Fruit fly (Drosophila melanogaster) whole organism, embryonic: ENCODE results near the gene CG14102.
A peak's percentile ranks its signal among the peaks of the same experiment; 100 is the strongest.

ENCODE experiments used
- BEAF-32 ChIP-seq: fragments of 200-800 bp; sonication (Bioruptor generic); optimal IDR thresholded peaks from 3 replicates; lab custom pipeline; 2017; ENCODE audit warnings: missing biosample characterization, missing genetic modification characterization, mild to moderate bottlenecking, moderate library complexity, missing genetic modification reagents
- Bgb ChIP-seq: fragments of 200-800 bp; sonication (Bioruptor generic); IDR thresholded peaks from 2 replicates; pipeline ENCODE4 v1.3.6; 2022; ENCODE audit warnings: missing biosample characterization, missing genetic modification characterization; ENCODE audit not compliant: partially characterized antibody
- CG16863 ChIP-seq: fragments of 200-800 bp; sonication (Bioruptor generic); optimal IDR thresholded peaks from 3 replicates; lab custom pipeline; 2016; ENCODE audit warnings: missing biosample characterization, missing genetic modification characterization
- CG30020 ChIP-seq: fragments of 200-800 bp; optimal IDR thresholded peaks from 2 replicates; lab custom pipeline; 2019; ENCODE audit warnings: missing biosample characterization, mild to moderate bottlenecking, missing genetic modification characterization, moderate library complexity
- CG30431 ChIP-seq: fragments of 200-800 bp; sonication (Bioruptor generic); optimal IDR thresholded peaks from 2 replicates; lab custom pipeline; 2017; ENCODE audit warnings: missing biosample characterization, missing genetic modification characterization
- CG34422 ChIP-seq: fragments of 200-800 bp; sonication (Bioruptor generic); IDR thresholded peaks from 3 replicates; pipeline ENCODE4 v1.3.6; 2022; ENCODE audit warnings: missing biosample characterization, missing genetic modification characterization
- CG3838 ChIP-seq: fragments of 200-800 bp; sonication (Bioruptor generic); optimal IDR thresholded peaks from 3 replicates; lab custom pipeline; 2016; ENCODE audit warnings: missing biosample characterization, missing genetic modification characterization
- CG3847 ChIP-seq: fragments of 200-800 bp; sonication (Bioruptor generic); IDR thresholded peaks from 2 replicates; pipeline ENCODE4 v1.3.6; 2022; ENCODE audit warnings: missing biosample characterization, missing genetic modification characterization
- CG4360 ChIP-seq: fragments of 200-800 bp; sonication (Bioruptor generic); IDR thresholded peaks from 2 replicates; pipeline ENCODE4 v1.3.6; 2022; ENCODE audit warnings: missing biosample characterization, missing genetic modification characterization
- CG4707 ChIP-seq: fragments of 200-800 bp; sonication (Bioruptor generic); optimal IDR thresholded peaks from 2 replicates; lab custom pipeline; 2018; ENCODE audit warnings: missing biosample characterization, mild to moderate bottlenecking, missing genetic modification characterization, moderate library complexity
- CG6791 ChIP-seq: fragments of 200-800 bp; sonication (Bioruptor generic); IDR thresholded peaks from 3 replicates; pipeline ENCODE4 v1.3.6; 2022; ENCODE audit warnings: missing biosample characterization, missing genetic modification characterization; ENCODE audit not compliant: partially characterized antibody
- CG7372 ChIP-seq: fragments of 200-800 bp; sonication (Bioruptor generic); IDR thresholded peaks from 2 replicates; pipeline ENCODE4 v1.3.6; 2022; ENCODE audit warnings: missing biosample characterization, missing genetic modification characterization
- CG7745 ChIP-seq: fragments of 200-800 bp; sonication (Bioruptor generic); optimal IDR thresholded peaks from 2 replicates; lab custom pipeline; 2018; ENCODE audit warnings: missing biosample characterization, mild to moderate bottlenecking, missing genetic modification characterization, moderate library complexity
- CG7963 ChIP-seq: fragments of 200-800 bp; sonication (Bioruptor generic); IDR thresholded peaks from 3 replicates; pipeline ENCODE4 v1.3.6; 2022; ENCODE audit warnings: missing biosample characterization, missing genetic modification characterization; ENCODE audit not compliant: partially characterized antibody
- CG8388 ChIP-seq: fragments of 200-800 bp; sonication (Bioruptor generic); optimal IDR thresholded peaks from 2 replicates; lab custom pipeline; 2019; ENCODE audit warnings: missing biosample characterization, mild to moderate bottlenecking, missing genetic modification characterization, moderate library complexity
- CG8478 ChIP-seq: fragments of >200 bp; optimal IDR thresholded peaks from 2 replicates; lab custom pipeline; 2018
- Dp ChIP-seq: fragments of 200-800 bp; sonication (Bioruptor generic); optimal IDR thresholded peaks from 2 replicates; lab custom pipeline; 2018; ENCODE audit warnings: missing biosample characterization, mild to moderate bottlenecking, missing genetic modification characterization, moderate library complexity
- Dref ChIP-seq: fragments of 200-800 bp; sonication (Bioruptor generic); IDR thresholded peaks from 2 replicates; pipeline ENCODE4 v1.3.6; 2022; ENCODE audit warnings: missing biosample characterization, missing genetic modification characterization
- HLH3B ChIP-seq: fragments of 200-800 bp; sonication (Bioruptor generic); IDR thresholded peaks from 2 replicates; pipeline ENCODE4 v1.3.6; 2022; ENCODE audit warnings: missing biosample characterization, missing genetic modification characterization
- Hr3 ChIP-seq: fragments of 200-800 bp; sonication (Bioruptor generic); optimal IDR thresholded peaks from 3 replicates; lab custom pipeline; 2016; ENCODE audit warnings: missing biosample characterization, missing genetic modification characterization
- Hsf ChIP-seq: fragments of 200-800 bp; sonication (Bioruptor generic); optimal IDR thresholded peaks from 3 replicates; lab custom pipeline; 2016; ENCODE audit warnings: missing biosample characterization, missing genetic modification characterization
- Mad ChIP-seq: fragments of 200-800 bp; sonication (Bioruptor generic); optimal IDR thresholded peaks from 2 replicates; lab custom pipeline; 2016; ENCODE audit warnings: missing biosample characterization, missing genetic modification characterization
- Meics ChIP-seq: fragments of 200-800 bp; sonication (Bioruptor generic); optimal IDR thresholded peaks from 2 replicates; lab custom pipeline; 2017; ENCODE audit warnings: missing biosample characterization, mild to moderate bottlenecking, missing genetic modification characterization
- aop ChIP-seq: fragments of 200-800 bp; sonication (Bioruptor generic); IDR thresholded peaks from 2 replicates; pipeline ENCODE4 v1.3.6; 2022; ENCODE audit warnings: missing biosample characterization, missing genetic modification characterization
- ato ChIP-seq: fragments of 200-800 bp; sonication (Bioruptor generic); IDR thresholded peaks from 2 replicates; pipeline ENCODE4 v1.3.6; 2022; ENCODE audit warnings: missing biosample characterization, missing genetic modification characterization; ENCODE audit not compliant: partially characterized antibody
- bbx ChIP-seq: fragments of 200-800 bp; sonication (Bioruptor generic); IDR thresholded peaks from 2 replicates; pipeline ENCODE4 v1.3.6; 2022; ENCODE audit warnings: missing biosample characterization, missing genetic modification characterization; ENCODE audit not compliant: partially characterized antibody
- cg ChIP-seq: fragments of 200-800 bp; sonication (Bioruptor generic); optimal IDR thresholded peaks from 3 replicates; lab custom pipeline; 2019; ENCODE audit warnings: missing biosample characterization, mild to moderate bottlenecking, missing genetic modification characterization, moderate library complexity
- crp ChIP-seq, 2 experiments: fragments of 200-800 bp; sonication (Bioruptor generic); optimal IDR thresholded peaks; 2 replicates in 1 of 2; 3 replicates in 1 of 2; lab custom pipeline; 2017; ENCODE audit warnings: missing biosample characterization in 2 of 2, missing genetic modification characterization in 2 of 2, mild to moderate bottlenecking in 1 of 2, moderate library complexity in 1 of 2
- ems ChIP-seq: fragments of 200-800 bp; sonication (Bioruptor generic); optimal IDR thresholded peaks from 3 replicates; lab custom pipeline; 2016; ENCODE audit warnings: missing biosample characterization, missing genetic modification characterization
- eve ChIP-seq, 2 experiments: fragments of >200 bp; optimal IDR thresholded peaks; 2 replicates each; lab custom pipeline; 2017; ENCODE audit warnings: missing biosample characterization in 2 of 2, missing genetic modification characterization in 2 of 2
- fd3F ChIP-seq: fragments of 200-800 bp; sonication (Bioruptor generic); optimal IDR thresholded peaks from 2 replicates; lab custom pipeline; 2018; ENCODE audit warnings: missing biosample characterization, mild to moderate bottlenecking, missing genetic modification characterization, moderate library complexity
- gem ChIP-seq: fragments of 200-800 bp; sonication (Bioruptor generic); optimal IDR thresholded peaks from 2 replicates; lab custom pipeline; 2019; ENCODE audit warnings: missing biosample characterization, mild to moderate bottlenecking, missing genetic modification characterization, moderate library complexity
- gro ChIP-seq: fragments of 200-800 bp; sonication (Bioruptor generic); optimal IDR thresholded peaks from 2 replicates; lab custom pipeline; 2016; ENCODE audit warnings: missing biosample characterization, missing genetic modification characterization
- gsb ChIP-seq: fragments of 200-800 bp; sonication (Bioruptor generic); IDR thresholded peaks from 2 replicates; pipeline ENCODE4 v1.3.6; 2022; ENCODE audit warnings: missing biosample characterization, missing genetic modification characterization
- hb ChIP-seq: fragments of 200-800 bp; sonication (Bioruptor generic); IDR thresholded peaks from 3 replicates; pipeline ENCODE4 v1.3.6; 2022; ENCODE audit warnings: missing biosample characterization, missing genetic modification characterization; ENCODE audit not compliant: partially characterized antibody
- insv ChIP-seq, 2 experiments: fragments of 200-800 bp; sonication (Bioruptor generic); optimal IDR thresholded peaks; 3 replicates each; lab custom pipeline; 2016 to 2018; ENCODE audit warnings: missing biosample characterization in 2 of 2, missing genetic modification characterization in 2 of 2
- inv ChIP-seq: fragments of 200-800 bp; sonication (Bioruptor generic); IDR thresholded peaks from 2 replicates; pipeline ENCODE4 v1.3.6; 2022; ENCODE audit warnings: missing biosample characterization, missing genetic modification characterization; ENCODE audit not compliant: partially characterized antibody
- mirr ChIP-seq: fragments of 200-800 bp; sonication (Bioruptor generic); optimal IDR thresholded peaks from 3 replicates; lab custom pipeline; 2018; ENCODE audit warnings: missing biosample characterization, mild to moderate bottlenecking, missing genetic modification characterization
- mld ChIP-seq: fragments of 200-800 bp; sonication (Bioruptor generic); IDR thresholded peaks from 3 replicates; pipeline ENCODE4 v1.3.6; 2022; ENCODE audit warnings: missing biosample characterization, missing genetic modification characterization; ENCODE audit not compliant: partially characterized antibody
- nerfin-1 ChIP-seq: fragments of 200-800 bp; sonication (Bioruptor generic); optimal IDR thresholded peaks from 3 replicates; lab custom pipeline; 2019; ENCODE audit warnings: missing biosample characterization, mild to moderate bottlenecking, missing genetic modification characterization, moderate library complexity
- otp ChIP-seq: fragments of 200-800 bp; sonication (Bioruptor generic); IDR thresholded peaks from 3 replicates; pipeline ENCODE4, ENCODE4 v1.3.6; 2022; ENCODE audit warnings: missing biosample characterization, missing genetic modification characterization
- psq ChIP-seq: fragments of 200-800 bp; sonication (Bioruptor generic); optimal IDR thresholded peaks from 2 replicates; lab custom pipeline; 2017; ENCODE audit warnings: missing biosample characterization, missing genetic modification characterization
- rib ChIP-seq: fragments of 200-800 bp; sonication (Bioruptor generic); IDR thresholded peaks from 2 replicates; pipeline ENCODE4 v1.3.6; 2022; ENCODE audit warnings: missing biosample characterization, missing genetic modification characterization
- stwl ChIP-seq: fragments of 200-800 bp; sonication (Bioruptor generic); optimal IDR thresholded peaks from 3 replicates; lab custom pipeline; 2018; ENCODE audit warnings: missing biosample characterization, mild to moderate bottlenecking, missing genetic modification characterization, moderate library complexity
- tll ChIP-seq, 2 experiments: fragments of 200-800 bp in 1 of 2; fragments of >200 bp in 1 of 2; sonication (Bioruptor generic) in 1 of 2; optimal IDR thresholded peaks; 2 replicates each; lab custom pipeline; 2017 to 2019; ENCODE audit warnings: missing biosample characterization in 2 of 2, missing genetic modification characterization in 2 of 2, mild to moderate bottlenecking in 1 of 2, moderate library complexity in 1 of 2
- tna ChIP-seq: fragments of 200-800 bp; sonication (Bioruptor generic); IDR thresholded peaks from 2 replicates; pipeline ENCODE4 v1.3.6; 2022; ENCODE audit warnings: missing biosample characterization, missing genetic modification characterization; ENCODE audit not compliant: partially characterized antibody
- usp ChIP-seq: fragments of >200 bp; optimal IDR thresholded peaks from 2 replicates; lab custom pipeline; 2017; ENCODE audit warnings: missing biosample characterization, missing genetic modification characterization
- vvl ChIP-seq: fragments of 200-800 bp; sonication (Bioruptor generic); IDR thresholded peaks from 2 replicates; pipeline ENCODE4 v1.3.6; 2022; ENCODE audit warnings: missing biosample characterization, missing genetic modification characterization
- zen2 ChIP-seq: fragments of 200-800 bp; sonication (Bioruptor generic); IDR thresholded peaks from 3 replicates; pipeline ENCODE4 v1.3.6; 2022; ENCODE audit warnings: missing biosample characterization, missing genetic modification characterization; ENCODE audit not compliant: partially characterized antibody

CG14102 gene

dm6 chr3L:19807103-19807502, 6.0 kb upstream of the CG14102 start, which contains the start of the genes CG14104 and Kap-alpha1 (continued):
- peak; percentile 49; the same call in 1 of the 3 replicates for TF ChIP-seq hb (GFP tag; lab: Robert Waterston, UW)
- TF ChIP-seq Hr3 (GFP tag; lab: Kevin White, UChicago) = no peak
- TF ChIP-seq tna (GFP tag; lab: Robert Waterston, UW) = peak; percentile 43; the same call in 1 of the 2 replicates
- TF ChIP-seq psq = no peak
- peak; percentile 65; the same call in 1 of the 2 replicates for TF ChIP-seq Bgb (GFP tag; lab: Robert Waterston, UW)
- no peak for TF ChIP-seq CG8388 (GFP tag; lab: Kevin White, UChicago)
- peak; percentile 71 for TF ChIP-seq Dref (GFP tag; lab: Robert Waterston, UW)
- TF ChIP-seq CG30020 (tag; lab: Kevin White, UChicago) = peak; percentile 40
- TF ChIP-seq zen2 = peak; percentile 63; the same call in 1 of the 3 replicates
- TF ChIP-seq CG3847 (GFP tag; lab: Robert Waterston, UW) = no peak
- TF ChIP-seq aop (GFP tag; lab: Robert Waterston, UW) = no peak
- TF ChIP-seq cg = peak; percentile 92
- TF ChIP-seq CG8478 (lab: Kevin White, UChicago) = peak; percentile 67
- no peak for TF ChIP-seq gro (GFP tag; lab: Kevin White, UChicago)
- TF ChIP-seq BEAF-32 (GFP tag; lab: Kevin White, UChicago) = peak; percentile 69
- no peak for TF ChIP-seq CG30431 (GFP tag; lab: Kevin White, UChicago)
- TF ChIP-seq ato (GFP tag; lab: Robert Waterston, UW) = peak; percentile 16; the same call in 1 of the 2 replicates
- no peak for TF ChIP-seq Meics (GFP tag; lab: Kevin White, UChicago)
- TF ChIP-seq otp (GFP tag; lab: Robert Waterston, UW) = no peak
- TF ChIP-seq insv (GFP tag; optimal IDR thresholded peaks at IDR 0.05; lab: Kevin White, UChicago) = peak in 1 of 2 experiments; percentile 84
- TF ChIP-seq mld (GFP tag; lab: Robert Waterston, UW) = 0 out of 3 replicates have a peak, but pooled peaks have one; percentile 12
- TF ChIP-seq gsb (GFP tag; lab: Robert Waterston, UW) = no peak
- TF ChIP-seq inv (GFP tag; lab: Robert Waterston, UW) = peak; percentile 46; the same call in 1 of the 2 replicates
- no peak for TF ChIP-seq mirr (GFP tag; lab: Kevin White, UChicago)
- no peak for TF ChIP-seq usp (GFP tag; lab: Kevin White, UChicago)
- no peak for TF ChIP-seq tll (GFP tag; optimal IDR thresholded peaks at IDR 0.05; lab: Kevin White, UChicago)
- peak; percentile 73 for TF ChIP-seq CG6791
- TF ChIP-seq Dp (GFP tag; lab: Kevin White, UChicago) = peak; percentile 31
- no peak for TF ChIP-seq CG4707 (GFP tag; lab: Kevin White, UChicago)
- no peak for TF ChIP-seq nerfin-1 (tag; lab: Kevin White, UChicago)
- peak in 1 of 2 experiments; percentile 86 for TF ChIP-seq crp (GFP tag; optimal IDR thresholded peaks at IDR 0.05; lab: Kevin White, UChicago)
- TF ChIP-seq HLH3B = no peak
- no peak for TF ChIP-seq Hsf (GFP tag; lab: Kevin White, UChicago)
- TF ChIP-seq CG7963 (GFP tag; lab: Robert Waterston, UW) = 0 out of 3 replicates have a peak, but pooled peaks have one; percentile 23
- peak; percentile 45; the same call in 1 of the 3 replicates for TF ChIP-seq CG34422 (GFP tag; lab: Robert Waterston, UW)
- no peak for TF ChIP-seq CG3838 (GFP tag; lab: Kevin White, UChicago)
- no peak for TF ChIP-seq rib (GFP tag; lab: Robert Waterston, UW)
- no peak for TF ChIP-seq ems (GFP tag; lab: Kevin White, UChicago)
- no peak for TF ChIP-seq fd3F
- no peak for TF ChIP-seq CG16863
- no peak for TF ChIP-seq CG7372 (GFP tag; lab: Robert Waterston, UW)
- peak; percentile 56 for TF ChIP-seq stwl (tag; lab: Kevin White, UChicago)
- TF ChIP-seq vvl = 0 out of 2 replicates have a peak, but pooled peaks have one; percentile 20
- no peak for TF ChIP-seq Mad (GFP tag; lab: Kevin White, UChicago)
- TF ChIP-seq eve (GFP tag; optimal IDR thresholded peaks at IDR 0.05; lab: Kevin White, UChicago) = no peak
- TF ChIP-seq CG4360 (GFP tag; lab: Robert Waterston, UW) = no peak
- peak; percentile 77 for TF ChIP-seq bbx (GFP tag; lab: Robert Waterston, UW)
- TF ChIP-seq CG7745 (tag; lab: Kevin White, UChicago) = no peak
- TF ChIP-seq gem (tag; lab: Kevin White, UChicago) = no peak
